Worm (Caenorhabditis elegans) whole organism, L4 larva: ENCODE results near the gene scl-9.

ENCODE experiments used
- R02D3.7 ChIP-seq: fragments of 150-350 bp; sonication (generic microtip); optimal IDR thresholded peaks from 3 replicates; lab custom pipeline; 2014; ENCODE audit warnings: missing biosample characterization, missing genetic modification characterization
- Y105C5A.15 ChIP-seq: fragments of 200-800 bp; sonication (Bioruptor generic); IDR thresholded peaks from 2 replicates; pipeline ENCODE4 v1.3.6; 2022; ENCODE audit warnings: missing genetic modification characterization, missing compliant biosample characterization
- ZK337.2 ChIP-seq: fragments of 200-800 bp; sonication (Bioruptor generic); IDR thresholded peaks from 2 replicates; pipeline ENCODE4 v1.3.6; 2022; ENCODE audit warnings: missing genetic modification reagents, missing genetic modification characterization, missing compliant biosample characterization
- arid-1 ChIP-seq: fragments of 200-800 bp; sonication (Bioruptor generic); conservative IDR thresholded peaks from 2 replicates; pipeline ENCODE4 v1.3.6; 2022; ENCODE audit warnings: missing genetic modification reagents, missing genetic modification characterization, missing compliant biosample characterization
- ceh-28 ChIP-seq: fragments of 150-350 bp; optimal IDR thresholded peaks from 2 replicates; lab custom pipeline; 2014; ENCODE audit warnings: missing biosample characterization, missing genetic modification reagents, missing genetic modification characterization
- ceh-62 ChIP-seq: sonication (generic microtip); optimal IDR thresholded peaks from 2 replicates; lab custom pipeline; 2017; ENCODE audit warnings: missing biosample characterization, missing genetic modification characterization
- cey-2 ChIP-seq: sonication (generic microtip); optimal IDR thresholded peaks from 3 replicates; lab custom pipeline; 2017; ENCODE audit warnings: missing genetic modification characterization, mild to moderate bottlenecking, missing compliant biosample characterization, antibody characterized with exemption, borderline replicate concordance; ENCODE audit not compliant: insufficient read depth
- daf-16 ChIP-seq, 3 experiments: sonication (generic microtip); optimal IDR thresholded peaks; 2 replicates each; lab custom pipeline; 2016 to 2017; ENCODE audit warnings: missing genetic modification characterization in 3 of 3, missing genetic modification reagents in 3 of 3, mild to moderate bottlenecking in 2 of 3, missing compliant biosample characterization in 2 of 3, missing biosample characterization in 1 of 3, moderate library complexity in 1 of 3
- dpl-1 ChIP-seq: fragments of 150-350 bp; optimal IDR thresholded peaks from 2 replicates; lab custom pipeline; 2014; ENCODE audit warnings: missing biosample characterization, missing genetic modification reagents, missing genetic modification characterization
- duxl-1 ChIP-seq: sonication (generic microtip); optimal IDR thresholded peaks from 2 replicates; lab custom pipeline; 2016; ENCODE audit warnings: mild to moderate bottlenecking, missing genetic modification characterization, moderate library complexity, missing compliant biosample characterization; ENCODE audit not compliant: poor library complexity
- dve-1 ChIP-seq: sonication (generic microtip); optimal IDR thresholded peaks from 2 replicates; lab custom pipeline; 2017; ENCODE audit warnings: antibody characterized with exemption, mild to moderate bottlenecking, missing genetic modification characterization, missing compliant biosample characterization; ENCODE audit not compliant: insufficient read depth
- hif-1 ChIP-seq, 2 experiments: sonication (generic microtip); optimal IDR thresholded peaks; 2 replicates each; lab custom pipeline; 2016 to 2017; ENCODE audit warnings: missing compliant biosample characterization in 2 of 2, missing genetic modification characterization in 2 of 2, missing genetic modification reagents in 2 of 2, missing genotype in 2 of 2, mild to moderate bottlenecking in 1 of 2
- hlh-11 ChIP-seq: fragments of 200-800 bp; sonication (Bioruptor generic); optimal IDR thresholded peaks from 2 replicates; lab custom pipeline; 2018; ENCODE audit warnings: mild to moderate bottlenecking, missing genetic modification characterization, missing compliant biosample characterization
- hlh-30 ChIP-seq: sonication (generic microtip); optimal IDR thresholded peaks from 2 replicates; lab custom pipeline; 2017; ENCODE audit warnings: antibody characterized with exemption, mild to moderate bottlenecking, missing genetic modification characterization, missing compliant biosample characterization; ENCODE audit not compliant: insufficient read depth
- hmg-1.1 ChIP-seq: fragments of 200-800 bp; sonication (Bioruptor generic); IDR thresholded peaks from 2 replicates; pipeline ENCODE4 v1.3.6; 2022; ENCODE audit warnings: missing genetic modification reagents, missing genetic modification characterization, missing compliant biosample characterization
- jun-1 ChIP-seq: fragments of 150-350 bp; optimal IDR thresholded peaks from 2 replicates; lab custom pipeline; 2014; ENCODE audit warnings: missing biosample characterization, missing genetic modification reagents, missing genetic modification characterization
- lin-1 ChIP-seq: fragments of 200-800 bp; sonication (Bioruptor generic); IDR thresholded peaks from 2 replicates; pipeline ENCODE4 v1.3.6; 2022; ENCODE audit warnings: missing genetic modification reagents, missing genetic modification characterization, missing compliant biosample characterization
- madf-9 ChIP-seq: fragments of 200-800 bp; sonication (Bioruptor generic); conservative IDR thresholded peaks from 2 replicates; pipeline ENCODE4 v1.3.6; 2022; ENCODE audit warnings: missing genetic modification reagents, missing genetic modification characterization, missing compliant biosample characterization
- mdl-1 ChIP-seq, 2 experiments: fragments of 150-350 bp in 1 of 2; sonication (generic microtip) in 1 of 2; optimal IDR thresholded peaks; 2 replicates each; lab custom pipeline; 2014 to 2017; ENCODE audit warnings: missing biosample characterization in 2 of 2, missing genetic modification characterization in 2 of 2
- mes-2 ChIP-seq: sonication (generic microtip); optimal IDR thresholded peaks from 2 replicates; lab custom pipeline; 2016; ENCODE audit warnings: missing genotype, mild to moderate bottlenecking, missing genetic modification characterization, missing compliant biosample characterization; ENCODE audit not compliant: poor library complexity, severe bottlenecking
- mxl-3 ChIP-seq: fragments of 200-800 bp; sonication (Bioruptor generic); optimal IDR thresholded peaks from 2 replicates; lab custom pipeline; 2018; ENCODE audit warnings: mild to moderate bottlenecking, missing genetic modification characterization, missing compliant biosample characterization
- nhr-10 ChIP-seq: fragments of 150-350 bp; optimal IDR thresholded peaks from 2 replicates; lab custom pipeline; 2014; ENCODE audit warnings: missing biosample characterization, missing genetic modification characterization
- nhr-11 ChIP-seq: fragments of 150-350 bp; optimal IDR thresholded peaks from 2 replicates; lab custom pipeline; 2014; ENCODE audit warnings: missing biosample characterization, missing genetic modification characterization
- nhr-237 ChIP-seq: sonication (generic microtip); optimal IDR thresholded peaks from 2 replicates; lab custom pipeline; 2017; ENCODE audit warnings: missing biosample characterization, missing genetic modification characterization
- nhr-28 ChIP-seq: fragments of 150-350 bp; optimal IDR thresholded peaks from 2 replicates; lab custom pipeline; 2014; ENCODE audit warnings: missing biosample characterization, missing genetic modification characterization
- php-3 ChIP-seq: fragments of 200-800 bp; sonication (Bioruptor generic); IDR thresholded peaks from 2 replicates; pipeline ENCODE4 v1.3.6; 2022; ENCODE audit warnings: missing genetic modification reagents, missing genetic modification characterization, missing compliant biosample characterization
- pqm-1 ChIP-seq: sonication (generic microtip); optimal IDR thresholded peaks from 2 replicates; lab custom pipeline; 2017; ENCODE audit warnings: missing biosample characterization, missing genetic modification characterization
- sdz-12 ChIP-seq: fragments of 200-800 bp; sonication (Bioruptor generic); optimal IDR thresholded peaks from 2 replicates; lab custom pipeline; 2018; ENCODE audit warnings: mild to moderate bottlenecking, missing genetic modification characterization, missing compliant biosample characterization
- tag-97 ChIP-seq: fragments of 200-800 bp; sonication (Bioruptor generic); IDR thresholded peaks from 2 replicates; pipeline ENCODE4 v1.3.6; 2022; ENCODE audit warnings: missing genetic modification characterization, missing compliant biosample characterization
- tra-1 ChIP-seq: fragments of 200-800 bp; sonication (Bioruptor generic); IDR thresholded peaks from 2 replicates; pipeline ENCODE4 v1.3.6; 2022; ENCODE audit warnings: missing genetic modification reagents, missing genetic modification characterization, missing compliant biosample characterization
- unc-62 ChIP-seq, 3 experiments: fragments of 150-350 bp in 1 of 3; sonication (generic microtip); optimal IDR thresholded peaks in 2 of 3; peaks in 1 of 3; 1 replicate in 1 of 3; 2 replicates in 2 of 3; lab custom pipeline; 2014 to 2017; ENCODE audit warnings: missing biosample characterization in 3 of 3, missing genetic modification characterization in 3 of 3, missing genetic modification reagents in 3 of 3, missing genotype in 1 of 3
- vab-7 ChIP-seq: fragments of 200-800 bp; sonication (Bioruptor generic); IDR thresholded peaks from 2 replicates; pipeline ENCODE4 v1.3.6; 2022; ENCODE audit warnings: missing genetic modification reagents, missing genetic modification characterization, missing compliant biosample characterization
- zfp-2 ChIP-seq: sonication (generic microtip); optimal IDR thresholded peaks from 2 replicates; lab custom pipeline; 2016; ENCODE audit warnings: mild to moderate bottlenecking, missing genetic modification characterization, missing compliant biosample characterization

The scl-9 gene

ce11 chrIV:13077694-13078093 lies 30.7 kb downstream of the scl-9 start (continued):
- TF ChIP-seq madf-9 (GFP tag; lab: Robert Waterston, UW) (no peak), nhr-10 (no peak), hif-1 (tag; optimal IDR thresholded peaks at IDR 0.05; lab: Kevin White, UChicago) (no peak), dpl-1 (GFP tag; lab: Kevin White, UChicago) (no peak), Y105C5A.15 (GFP tag; lab: Robert Waterston, UW) (no peak), tra-1 (no peak), tag-97 (GFP tag; lab: Robert Waterston, UW) (no peak), ZK337.2 (GFP tag; lab: Robert Waterston, UW) (no peak)
- TF ChIP-seq, all 104 proteins: peak for 12

DNA sequence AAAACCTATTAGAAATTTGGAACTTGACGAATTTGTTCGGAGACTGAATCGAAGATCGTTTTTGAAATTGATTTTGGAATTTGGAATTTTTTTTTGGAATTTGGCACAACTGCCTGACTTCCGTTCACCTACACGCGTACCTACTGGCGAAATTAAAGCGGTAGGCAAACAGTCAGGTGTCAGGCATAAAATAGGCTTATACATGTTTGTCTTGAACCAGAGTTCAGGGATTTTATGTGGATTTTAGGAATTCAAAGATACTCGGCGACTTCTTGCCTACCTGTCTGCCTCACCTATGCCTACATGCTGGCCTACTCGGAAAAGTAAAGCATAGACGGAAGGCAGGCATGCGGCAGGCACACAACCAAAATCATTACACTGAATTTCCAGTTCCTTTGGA lies 31.4 kb downstream of the scl-9 start:
- no peak for TF ChIP-seq jun-1 (tag; lab: Kevin White, UChicago)
- peak in 1 of 2 experiments; percentile 96 for TF ChIP-seq unc-62 (GFP tag; optimal IDR thresholded peaks at IDR 0.05 in 1 of 2; lab: Kevin White, UChicago)
- no peak for TF ChIP-seq unc-62 (tag; optimal IDR thresholded peaks at IDR 0.05; lab: Kevin White, UChicago)
- TF ChIP-seq vab-7 (GFP tag; lab: Robert Waterston, UW), result 0 out of 2 replicates have a peak, but pooled peaks have one; percentile 7

ce11 chrIV:13079119-13079518 lies 32.2 kb downstream of the scl-9 start, which contains the start of gene C39E9.8:
C39E9.8 (plus strand) TSS chrIV:13079446.
- TF ChIP-seq hmg-1.1 (GFP tag; lab: Robert Waterston, UW) (no peak), mes-2 (no peak), php-3 (no peak), mxl-3 (peak; percentile 60), hlh-30 (peak; percentile 55), R02D3.7 (no peak), ceh-62 (tag; lab: Kevin White, UChicago) (no peak), mdl-1 (tag; optimal IDR thresholded peaks at IDR 0.05; lab: Kevin White, UChicago) (peak in 1 of 2 experiments; percentile 28), lin-1 (no peak), cey-2 (peak; percentile 80), pqm-1 (tag; lab: Kevin White, UChicago) (no peak), vab-7 (GFP tag; lab: Robert Waterston, UW) (no peak), ceh-28 (no peak), zfp-2 (tag; lab: Kevin White, UChicago) (no peak), nhr-10 (no peak), nhr-28 (tag; lab: Kevin White, UChicago) (peak; percentile 76), arid-1 (no peak), hlh-11 (peak; percentile 67), daf-16 (GFP tag; optimal IDR thresholded peaks at IDR 0.05; lab: Kevin White, UChicago) (no peak), daf-16 (tag; optimal IDR thresholded peaks at IDR 0.05; lab: Kevin White, UChicago) (no peak), hif-1 (tag; optimal IDR thresholded peaks at IDR 0.05; lab: Kevin White, UChicago) (no peak), nhr-237 (no peak), tag-97 (GFP tag; lab: Robert Waterston, UW) (no peak), dve-1 (peak; percentile 21), duxl-1 (no peak), sdz-12 (GFP tag; lab: Kevin White, UChicago) (no peak)

DNA sequence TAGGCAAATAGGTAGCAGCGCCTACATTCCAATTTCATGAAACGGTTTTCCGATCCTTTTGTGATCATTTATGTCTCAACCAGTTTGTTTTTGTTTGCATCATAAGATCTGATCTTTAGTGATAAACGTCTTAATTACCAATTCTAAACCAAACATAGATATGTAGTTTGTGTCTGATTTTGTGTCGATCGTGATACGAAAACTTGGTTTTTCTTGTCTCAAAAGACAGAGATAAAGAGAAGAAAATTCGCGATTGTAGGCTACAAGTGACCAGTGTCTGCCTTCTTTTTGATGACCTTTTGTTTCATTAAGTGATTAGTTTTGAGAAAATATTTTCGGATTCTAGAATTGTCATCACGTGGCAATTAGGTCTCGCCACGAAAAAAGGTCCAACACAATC lies 33.2 kb downstream of the scl-9 start:
- TF ChIP-seq jun-1 (tag; lab: Kevin White, UChicago) (no peak), nhr-11 (tag; lab: Kevin White, UChicago) (peak; percentile 89), mdl-1 (tag; optimal IDR thresholded peaks at IDR 0.05; lab: Kevin White, UChicago) (peak in 1 of 2 experiments; percentile 5), hlh-11 (peak; percentile 20), nhr-28 (tag; lab: Kevin White, UChicago) (peak; percentile 92)
